Fruit fly (Drosophila melanogaster) whole organism, pupa: ENCODE measurements around the gene spri.

ENCODE experiments used
- CG10348 ChIP-seq: fragments of 200-800 bp; sonication (Bioruptor generic); IDR thresholded peaks from 2 replicates; pipeline ENCODE4 v1.3.6; 2022; ENCODE audit warnings: missing biosample characterization, missing genetic modification characterization
- CG12605 ChIP-seq: fragments of 200-800 bp; sonication (Bioruptor generic); IDR thresholded peaks from 2 replicates; pipeline ENCODE4 v1.3.6; 2022; ENCODE audit warnings: missing biosample characterization, missing genetic modification characterization
- CG32121 ChIP-seq: fragments of 200-800 bp; sonication (Bioruptor generic); IDR thresholded peaks from 2 replicates; pipeline ENCODE4 v1.3.6; 2022; ENCODE audit warnings: missing biosample characterization, missing genetic modification characterization
- CG4496 ChIP-seq: fragments of 200-800 bp; sonication (Bioruptor generic); IDR thresholded peaks from 3 replicates; pipeline ENCODE4 v1.3.6; 2022; ENCODE audit warnings: missing biosample characterization, missing genetic modification characterization
- CG8159 ChIP-seq: fragments of 200-800 bp; sonication (Bioruptor generic); optimal IDR thresholded peaks from 3 replicates; lab custom pipeline; 2018; ENCODE audit warnings: missing biosample characterization, mild to moderate bottlenecking, missing genetic modification characterization, moderate library complexity
- CG9948 ChIP-seq: fragments of 200-800 bp; sonication (Bioruptor generic); optimal IDR thresholded peaks from 2 replicates; lab custom pipeline; 2018; ENCODE audit warnings: missing biosample characterization, mild to moderate bottlenecking, missing genetic modification characterization, moderate library complexity
- Ets98B ChIP-seq: fragments of 200-800 bp; sonication (Bioruptor generic); IDR thresholded peaks from 2 replicates; pipeline ENCODE4 v1.3.6; 2022; ENCODE audit warnings: missing biosample characterization, missing genetic modification characterization
- fd96Ca ChIP-seq: fragments of 200-800 bp; sonication (Bioruptor generic); IDR thresholded peaks from 3 replicates; pipeline ENCODE4 v1.3.6; 2022; ENCODE audit warnings: missing biosample characterization, missing genetic modification characterization
- gl ChIP-seq: fragments of 200-800 bp; sonication (Bioruptor generic); optimal IDR thresholded peaks from 2 replicates; lab custom pipeline; 2018; ENCODE audit warnings: missing biosample characterization, mild to moderate bottlenecking, missing genetic modification characterization
- rn ChIP-seq: fragments of 200-800 bp; sonication (Bioruptor generic); IDR thresholded peaks from 2 replicates; pipeline ENCODE4 v1.3.6; 2022; ENCODE audit warnings: missing biosample characterization, missing genetic modification characterization

DNA sequence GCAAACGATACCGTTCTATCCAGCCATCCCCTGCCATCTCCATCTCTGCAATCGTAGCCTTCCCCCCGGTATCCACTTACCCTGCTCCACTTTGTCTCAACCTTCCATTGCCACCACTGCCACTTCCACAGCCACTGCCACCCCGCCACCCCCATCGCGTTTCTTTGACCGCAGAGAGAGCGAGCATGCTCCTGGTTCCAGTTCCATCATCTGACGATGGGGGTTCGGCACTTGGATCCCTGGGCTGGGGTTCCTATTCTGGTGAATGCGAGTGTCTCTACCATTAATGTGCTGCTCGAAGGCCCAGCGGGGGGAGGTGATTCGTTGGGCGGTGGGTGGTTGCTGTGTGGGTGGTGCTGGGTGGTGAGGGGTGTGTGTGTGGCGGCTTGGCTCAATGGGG lies 28.3 kb upstream of the spri start:
- no peak for TF ChIP-seq CG12605 (GFP tag; lab: Robert Waterston, UW)
- no peak for TF ChIP-seq rn
- TF ChIP-seq Ets98B (GFP tag; lab: Robert Waterston, UW), result no peak
- TF ChIP-seq CG8159 (tag; lab: Kevin White, UChicago), result no peak
- no peak for TF ChIP-seq gl (tag; lab: Kevin White, UChicago)
- TF ChIP-seq fd96Ca (GFP tag; lab: Robert Waterston, UW), result no peak
- no peak for TF ChIP-seq CG32121 (GFP tag; lab: Robert Waterston, UW)
- TF ChIP-seq CG9948 (tag; lab: Kevin White, UChicago), result no peak
- no peak for TF ChIP-seq CG4496
- no peak for TF ChIP-seq CG10348 (GFP tag; lab: Robert Waterston, UW)
